Fruit fly (Drosophila melanogaster): Measurements from ENCODE around the gene JMJD4.

DNA sequence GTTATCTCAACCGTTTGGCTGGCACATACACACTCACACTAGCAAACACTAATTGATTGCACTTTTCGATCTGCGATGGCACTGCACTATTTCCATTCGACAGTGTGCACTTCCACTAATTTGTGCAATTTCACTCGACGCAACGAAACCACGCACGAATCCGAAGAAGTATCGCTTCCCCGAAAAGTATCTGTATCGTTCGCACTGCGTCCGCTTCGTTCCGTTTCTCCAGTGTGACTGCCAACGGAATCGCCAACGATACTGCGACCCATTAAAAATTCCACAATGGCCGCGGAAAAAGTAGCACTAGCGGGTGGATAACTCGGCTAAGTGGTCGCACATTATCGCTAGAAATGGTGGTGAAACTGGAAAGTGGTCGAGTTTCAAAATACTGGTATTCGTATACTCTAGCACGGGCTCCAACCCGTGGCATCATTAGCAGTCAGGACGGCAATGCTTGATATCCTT, 6.9 kb downstream of the JMJD4 start, which contains the start of gene Socs36E:
- TF ChIP-seq CTCF (optimal IDR thresholded peaks at IDR 0.05) (peak; percentile 82 to 89), CG8478 (optimal IDR thresholded peaks at IDR 0.05) (no peak)

Data from S2 (cell line).